Worm (Caenorhabditis elegans) whole organism, early embryonic: ENCODE data around the gene sma-3.

Experiments
- ama-1 ChIP-seq: fragments of 150-350 bp; optimal IDR thresholded peaks from 2 replicates; lab custom pipeline; 2014
- hmbx-1 ChIP-seq: sonication (generic microtip); optimal IDR thresholded peaks from 2 replicates; lab custom pipeline; 2016; ENCODE audit warnings: mild to moderate bottlenecking, missing genetic modification characterization, missing compliant biosample characterization
- tbx-11 ChIP-seq: fragments of 200-800 bp; sonication (Bioruptor generic); IDR thresholded peaks from 2 replicates; pipeline ENCODE4 v1.3.6; 2022; ENCODE audit warnings: missing genetic modification characterization, missing compliant biosample characterization

- TF ChIP-seq hmbx-1 (tag; lab: Kevin White, UChicago) (no peak), ama-1 (lab: Kevin White, UChicago) (no peak), tbx-11 (GFP tag; lab: Robert Waterston, UW) (no peak)
These were observed 25.4 kb upstream of the sma-3 start, which contains the start of the genes brd-1 and K04C2.2 for ce11 chrIII:6888999-6889824.
